Worm (Caenorhabditis elegans): Measurements from ENCODE around the gene clec-141.

clec-141 gene

ce11 chrII:5379614-5380077 is 27.8 kb downstream of the clec-141 start, which contains the start of gene pkc-3 (continued):
- peak; percentile 86 for TF ChIP-seq mxl-3 (GFP tag; optimal IDR thresholded peaks at IDR 0.05)
- TF ChIP-seq zfp-2 (tag; optimal IDR thresholded peaks at IDR 0.05), result no peak
- peak; percentile 22 for TF ChIP-seq hif-1 (tag; optimal IDR thresholded peaks at IDR 0.05)
- TF ChIP-seq nhr-10 (tag; optimal IDR thresholded peaks at IDR 0.05), result peak; percentile 11
- TF ChIP-seq mdl-1 (tag; optimal IDR thresholded peaks at IDR 0.05), result peak; percentile 7 to 47
- peak; percentile 39; the same call in 1 of the 2 replicates for TF ChIP-seq pha-4 (GFP tag; IDR thresholded peaks at IDR 0.05)
- TF ChIP-seq pha-4 (tag; optimal IDR thresholded peaks at IDR 0.05), result peak; percentile 68
- TF ChIP-seq ceh-28 (tag; optimal IDR thresholded peaks at IDR 0.05), result no peak
- TF ChIP-seq skn-1 (tag; optimal IDR thresholded peaks at IDR 0.05), result no peak
- peak; percentile 76 for TF ChIP-seq T20F7.1 (GFP tag; optimal IDR thresholded peaks at IDR 0.05)
- peak; percentile 59 for TF ChIP-seq nhr-102 (tag; optimal IDR thresholded peaks at IDR 0.05)
- no peak for TF ChIP-seq unc-39 (tag; optimal IDR thresholded peaks at IDR 0.05)
- TF ChIP-seq dmd-8 (GFP tag; IDR thresholded peaks at IDR 0.05), result 0 out of 2 replicates have a peak, but pooled peaks have one; percentile 52
- TF ChIP-seq set-16 (GFP tag; IDR thresholded peaks at IDR 0.05), result no peak
- TF ChIP-seq nhr-25 (tag; optimal IDR thresholded peaks at IDR 0.05; ENCODE audit: borderline replicate concordance, insufficient read depth), result peak; percentile 95
- TF ChIP-seq D1046.2 (GFP tag; IDR thresholded peaks at IDR 0.05), result no peak
- 0 out of 2 replicates have a peak, but pooled peaks have one; percentile 27 for TF ChIP-seq Y75B8A.6 (GFP tag; IDR thresholded peaks at IDR 0.05)
- no peak for TF ChIP-seq madf-5 (GFP tag; IDR thresholded peaks at IDR 0.05)
- no peak for TF ChIP-seq fos-1 (tag; optimal IDR thresholded peaks at IDR 0.05)

DNA sequence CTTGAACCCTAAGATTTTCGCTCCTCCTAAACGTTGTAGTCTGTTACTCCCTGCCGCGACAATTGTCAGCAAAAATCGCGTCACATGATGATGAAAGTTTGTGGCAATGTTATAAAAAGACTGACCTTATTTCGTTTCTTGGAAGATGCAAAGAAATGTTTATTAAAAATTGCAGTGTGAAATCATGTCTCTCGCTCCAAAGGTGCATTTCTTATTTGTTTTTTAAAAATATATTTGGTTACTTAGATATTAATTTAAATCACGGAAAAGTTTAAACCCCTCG is 29.3 kb downstream of the clec-141 start:
- peak in 1 of 2 experiments; percentile 11 for TF ChIP-seq lsy-2 (tag; optimal IDR thresholded peaks at IDR 0.05)
- no peak for TF ChIP-seq egl-43 (GFP tag; IDR thresholded peaks at IDR 0.05)
- TF ChIP-seq hlh-30 (tag; optimal IDR thresholded peaks at IDR 0.05; ENCODE audit: insufficient read depth), result peak; percentile 50
- TF ChIP-seq madf-5 (GFP tag; IDR thresholded peaks at IDR 0.05), result no peak
- TF ChIP-seq hlh-11 (tag; optimal IDR thresholded peaks at IDR 0.05), result peak; percentile 1
- peak in 1 of 2 experiments; percentile 49 for TF ChIP-seq unc-62 (GFP tag; optimal IDR thresholded peaks at IDR 0.05 in 1 of 2)
- TF ChIP-seq unc-62 (tag; optimal IDR thresholded peaks at IDR 0.05), result no peak
- TF ChIP-seq nhr-28 (tag; optimal IDR thresholded peaks at IDR 0.05), result peak; percentile 44

DNA sequence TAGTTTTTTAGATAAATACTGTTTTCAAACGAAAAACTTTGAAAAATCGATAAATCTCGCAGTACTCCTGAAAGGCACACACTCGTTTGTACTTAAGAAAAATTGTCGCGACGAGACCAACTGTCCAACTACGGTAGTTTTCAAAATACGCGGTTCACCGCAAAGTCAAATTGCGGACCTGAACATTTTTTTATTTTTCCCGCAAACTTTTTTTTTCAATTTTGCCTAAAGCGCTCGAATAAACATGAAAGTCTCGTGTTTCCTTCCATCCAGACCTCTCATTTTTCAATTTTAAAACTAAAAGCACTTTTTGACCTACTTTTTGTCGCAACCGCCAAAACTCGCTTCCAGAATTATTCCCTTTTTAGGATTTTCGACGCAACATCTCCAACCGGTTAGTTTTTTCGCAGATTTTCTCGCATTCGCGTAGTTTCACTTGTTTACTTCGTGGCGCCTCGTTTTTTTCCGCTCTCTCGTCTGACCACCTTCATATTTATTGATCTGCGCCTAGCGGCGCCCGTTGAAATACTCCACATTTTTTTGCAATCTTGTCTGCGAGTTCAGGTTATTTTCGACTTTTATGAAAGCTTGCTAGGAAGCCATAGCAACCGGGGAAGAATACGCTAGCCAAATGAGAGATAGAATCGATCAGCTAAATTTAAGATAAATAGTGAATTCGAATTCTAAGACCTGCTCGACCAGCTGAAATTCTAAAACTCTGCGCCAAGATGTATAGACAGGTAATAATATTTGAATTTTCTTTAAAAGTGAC is 29.8 kb downstream of the clec-141 start, which contains the start of gene prdx-2:
Gene prdx-2, plus strand, starts transcription at position 729 of the 772 bp plus-strand sequence.
- TF ChIP-seq lsy-2 (tag; optimal IDR thresholded peaks at IDR 0.05) (peak in 1 of 2 experiments; percentile 45), jun-1 (tag; optimal IDR thresholded peaks at IDR 0.05) (no peak), dmd-9 (GFP tag; IDR thresholded peaks at IDR 0.05) (no peak), aha-1 (tag) (peak; percentile 22), lin-38 (GFP tag; IDR thresholded peaks at IDR 0.05) (peak; percentile 58; the same call in 1 of the 2 replicates), unc-130 (GFP tag; optimal IDR thresholded peaks at IDR 0.05) (peak; percentile 56), hmg-1.1 (GFP tag; IDR thresholded peaks at IDR 0.05) (0 out of 2 replicates have a peak, but pooled peaks have one; percentile 30), unc-62 (GFP tag; optimal IDR thresholded peaks at IDR 0.05 in 1 of 2) (peak in 1 of 2 experiments; percentile 98), unc-62 (tag; optimal IDR thresholded peaks at IDR 0.05) (no peak), spr-1 (tag; optimal IDR thresholded peaks at IDR 0.05) (no peak), ceh-20 (GFP tag; IDR thresholded peaks at IDR 0.05) (no peak), Y75B8A.6 (GFP tag; IDR thresholded peaks at IDR 0.05) (no peak), F49E8.2 (tag; optimal IDR thresholded peaks at IDR 0.05; ENCODE audit: borderline replicate concordance) (peak; percentile 18), Y48G9A.11 (GFP tag; IDR thresholded peaks at IDR 0.05) (peak; percentile 58; the same call in 1 of the 2 replicates), daf-16 (GFP tag; optimal IDR thresholded peaks at IDR 0.05) (no peak), daf-16 (tag; optimal IDR thresholded peaks at IDR 0.05) (peak; percentile 32)
